Fruit fly (Drosophila melanogaster) whole organism, pupa: ENCODE measurements around the gene CG32537.

Source experiments
- CG8159 ChIP-seq: fragments of 200-800 bp; sonication (Bioruptor generic); optimal IDR thresholded peaks from 3 replicates; lab custom pipeline; 2018; ENCODE audit warnings: missing biosample characterization, mild to moderate bottlenecking, missing genetic modification characterization, moderate library complexity
- D1 ChIP-seq: fragments of 200-800 bp; sonication (Bioruptor generic); optimal IDR thresholded peaks from 2 replicates; lab custom pipeline; 2018; ENCODE audit warnings: missing biosample characterization, mild to moderate bottlenecking, missing genetic modification characterization, moderate library complexity
- Pif1B ChIP-seq: fragments of 200-800 bp; sonication (Bioruptor generic); optimal IDR thresholded peaks from 3 replicates; lab custom pipeline; 2016; ENCODE audit warnings: missing biosample characterization, missing genetic modification characterization

DNA sequence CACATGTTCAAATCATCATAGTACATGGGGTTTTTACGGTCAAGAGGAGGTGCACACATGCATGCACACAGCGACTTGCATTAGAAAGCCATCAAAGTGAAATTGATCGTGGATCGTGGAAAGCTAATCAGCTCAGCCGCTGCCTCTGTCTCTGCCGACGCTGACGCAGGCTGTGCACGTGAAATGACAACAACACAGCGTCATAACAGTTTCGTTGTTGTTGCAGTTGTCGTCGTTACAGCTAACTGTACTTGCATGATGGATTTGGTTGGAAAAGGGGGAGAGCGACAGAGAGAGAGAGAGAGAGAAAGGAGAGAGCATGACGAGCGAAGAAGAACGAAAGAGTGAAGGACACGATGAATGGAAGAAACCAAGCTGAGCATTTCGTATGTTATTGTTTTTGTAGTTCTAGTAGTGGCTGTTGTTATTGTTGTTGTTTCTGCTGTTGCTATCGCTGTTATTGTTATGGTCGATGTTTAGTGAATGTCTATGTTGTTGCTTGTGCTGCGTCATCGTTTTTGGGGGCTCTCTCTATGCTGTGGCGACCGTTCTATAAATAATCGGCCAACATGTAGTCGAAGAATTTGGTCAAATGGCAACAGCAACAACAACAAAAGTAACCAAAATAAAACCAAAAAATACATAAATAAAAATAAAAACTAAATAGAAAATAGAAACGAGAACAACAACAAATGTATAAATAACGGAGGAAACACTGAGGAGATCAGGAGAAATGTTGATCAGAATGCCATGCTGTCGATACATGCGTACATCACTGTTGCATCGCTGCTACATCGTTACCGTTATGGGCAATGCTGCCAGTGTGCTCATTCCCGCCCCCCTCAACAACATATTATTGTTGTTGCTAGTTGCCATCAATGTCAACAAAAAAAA, 16.3 kb downstream of the CG32537 start:
- TF ChIP-seq Pif1B (GFP tag; lab: Kevin White, UChicago) (no peak), CG8159 (no peak), D1 (no peak)
